Worm (Caenorhabditis elegans) whole organism, early embryonic: Measurements from ENCODE around the gene cyn-6.

ENCODE experiments used
- B0310.2 ChIP-seq: sonication (generic microtip); optimal IDR thresholded peaks from 2 replicates; lab custom pipeline; 2016; ENCODE audit warnings: mild to moderate bottlenecking, missing genetic modification characterization, missing compliant biosample characterization
- ama-1 ChIP-seq: fragments of 150-350 bp; optimal IDR thresholded peaks from 2 replicates; lab custom pipeline; 2014
- ceh-13 ChIP-seq: fragments of 200-800 bp; sonication (Bioruptor generic); optimal IDR thresholded peaks from 2 replicates; lab custom pipeline; 2018; ENCODE audit warnings: mild to moderate bottlenecking, missing genetic modification characterization, missing compliant biosample characterization
- ceh-36 ChIP-seq: sonication (generic microtip); optimal IDR thresholded peaks from 2 replicates; lab custom pipeline; 2016; ENCODE audit warnings: missing genetic modification characterization, inconsistent platforms, missing compliant biosample characterization
- ets-7 ChIP-seq: sonication (generic microtip); optimal IDR thresholded peaks from 2 replicates; lab custom pipeline; 2016; ENCODE audit warnings: missing genotype, missing genetic modification characterization, missing compliant biosample characterization
- flt-1 ChIP-seq: fragments of 200-800 bp; sonication (Bioruptor generic); IDR thresholded peaks from 2 replicates; pipeline ENCODE4 v1.3.6; 2022; ENCODE audit warnings: missing genetic modification characterization, missing compliant biosample characterization
- hmbx-1 ChIP-seq: sonication (generic microtip); optimal IDR thresholded peaks from 2 replicates; lab custom pipeline; 2016; ENCODE audit warnings: mild to moderate bottlenecking, missing genetic modification characterization, missing compliant biosample characterization
- hnd-1 ChIP-seq: sonication (generic microtip); optimal IDR thresholded peaks from 2 replicates; lab custom pipeline; 2016; ENCODE audit warnings: missing genetic modification characterization, missing compliant biosample characterization
- pes-1 ChIP-seq: fragments of 200-800 bp; sonication (Bioruptor generic); IDR thresholded peaks from 2 replicates; pipeline ENCODE4 v1.3.6; 2022; ENCODE audit warnings: missing genetic modification reagents, missing genetic modification characterization, missing compliant biosample characterization
- scrt-1 ChIP-seq: fragments of 200-800 bp; sonication (Bioruptor generic); IDR thresholded peaks from 2 replicates; pipeline ENCODE4 v1.3.6; 2022; ENCODE audit warnings: missing genetic modification characterization, missing compliant biosample characterization
- sea-1 ChIP-seq: fragments of 200-800 bp; sonication (Bioruptor generic); conservative IDR thresholded peaks from 2 replicates; pipeline ENCODE4 v1.3.6; 2022; ENCODE audit warnings: missing genetic modification characterization, missing compliant biosample characterization
- tbx-37 ChIP-seq: fragments of 200-800 bp; sonication (Bioruptor generic); conservative IDR thresholded peaks from 2 replicates; pipeline ENCODE4 v1.3.6; 2022; ENCODE audit warnings: missing genetic modification reagents, missing genetic modification characterization, missing compliant biosample characterization
- tra-4 ChIP-seq: sonication (generic microtip); optimal IDR thresholded peaks from 2 replicates; lab custom pipeline; 2017; ENCODE audit warnings: missing genetic modification characterization, missing compliant biosample characterization

ce11 chrIII:790591-790990, 17.4 kb downstream of the cyn-6 start:
- TF ChIP-seq tra-4 (tag; lab: Kevin White, UChicago) (no peak), ama-1 (no peak), B0310.2 (tag; lab: Kevin White, UChicago) (no peak), hnd-1 (tag; lab: Kevin White, UChicago) (no peak), tbx-37 (GFP tag; lab: Robert Waterston, UW) (no peak), scrt-1 (no peak), ceh-13 (no peak), ets-7 (tag; lab: Kevin White, UChicago) (no peak), sea-1 (GFP tag; lab: Robert Waterston, UW) (no peak), pes-1 (no peak), flt-1 (GFP tag; lab: Robert Waterston, UW) (no peak), ceh-36 (tag; lab: Kevin White, UChicago) (no peak), hmbx-1 (tag; lab: Kevin White, UChicago) (no peak)
